Fruit fly (Drosophila melanogaster): ENCODE data around the gene Tmtc1.

The Tmtc1 gene

DNA sequence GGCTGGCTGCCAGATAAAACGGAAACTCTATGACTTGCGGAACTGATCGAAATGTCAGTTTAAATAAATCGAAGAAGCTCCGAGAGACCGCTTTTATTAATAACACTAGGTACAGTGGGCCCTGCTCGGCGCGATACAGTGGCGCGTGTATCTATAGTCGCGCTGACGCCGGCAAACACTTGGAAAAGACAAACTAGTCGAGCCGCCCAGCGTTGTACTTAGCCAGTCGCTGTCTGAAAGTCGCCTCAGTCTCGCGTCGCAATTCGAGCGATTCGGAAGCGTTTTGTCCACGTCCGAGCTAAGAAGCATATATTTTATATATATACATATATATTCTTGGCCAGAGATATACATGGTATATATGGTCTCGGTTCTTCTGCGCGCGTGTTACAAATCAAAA is 52.3 kb downstream of the Tmtc1 start (continued):
- TF ChIP-seq CG4424 (GFP tag; optimal IDR thresholded peaks at IDR 0.05), result peak; percentile 24
- no peak for TF ChIP-seq CG12391 (tag; optimal IDR thresholded peaks at IDR 0.05)
- peak; percentile 46 for TF ChIP-seq NfI (GFP tag; optimal IDR thresholded peaks at IDR 0.05)
- TF ChIP-seq Dad (GFP tag; optimal IDR thresholded peaks at IDR 0.05), result no peak
- TF ChIP-seq ind (GFP tag; optimal IDR thresholded peaks at IDR 0.05), result peak; percentile 67
- TF ChIP-seq CG14014 (GFP tag; IDR thresholded peaks at IDR 0.05), result peak; percentile 42
- TF ChIP-seq Kr (GFP tag; optimal IDR thresholded peaks at IDR 0.05), result no peak
- no peak for TF ChIP-seq Lhr (GFP tag; optimal IDR thresholded peaks at IDR 0.05)
- TF ChIP-seq gfzf (GFP tag; optimal IDR thresholded peaks at IDR 0.05), result no peak
- peak; percentile 73 for TF ChIP-seq CG14441 (GFP tag; IDR thresholded peaks at IDR 0.05)
- TF ChIP-seq CG34376 (GFP tag; optimal IDR thresholded peaks at IDR 0.05), result peak; percentile 17
- TF ChIP-seq Elba2 (GFP tag; optimal IDR thresholded peaks at IDR 0.05), result no peak
- no peak for TF ChIP-seq tap (tag; optimal IDR thresholded peaks at IDR 0.05)
- TF ChIP-seq chinmo (GFP tag; IDR thresholded peaks at IDR 0.05; ENCODE audit: partially characterized antibody), result peak; percentile 65; the same call in 1 of the 4 replicates
- TF ChIP-seq Dbx (GFP tag; IDR thresholded peaks at IDR 0.05), result peak; percentile 62; the same call in 2 of the 3 replicates
- peak; percentile 44; the same call in 1 of the 2 replicates for TF ChIP-seq CG14667 (GFP tag; IDR thresholded peaks at IDR 0.05)
- TF ChIP-seq CG1603 (tag; optimal IDR thresholded peaks at IDR 0.05), result peak; percentile 6
- no peak for TF ChIP-seq ewg (GFP tag; optimal IDR thresholded peaks at IDR 0.05)
- peak; percentile 38; the same call in 1 of the 2 replicates for TF ChIP-seq ttk (GFP tag; IDR thresholded peaks at IDR 0.05)
- no peak for TF ChIP-seq CG7271 (tag; optimal IDR thresholded peaks at IDR 0.05)
- no peak for TF ChIP-seq YL-1 (GFP tag; optimal IDR thresholded peaks at IDR 0.05)
- peak; percentile 28 for TF ChIP-seq dmrt99B (tag; optimal IDR thresholded peaks at IDR 0.05)
- no peak for TF ChIP-seq CG6654 (GFP tag; optimal IDR thresholded peaks at IDR 0.05)
- no peak for TF ChIP-seq wek (GFP tag; optimal IDR thresholded peaks at IDR 0.05)
- TF ChIP-seq CTCF (GFP tag; optimal IDR thresholded peaks at IDR 0.05), result no peak
- TF ChIP-seq CG31441 (GFP tag; IDR thresholded peaks at IDR 0.05), result 0 out of 2 replicates have a peak, but pooled peaks have one; percentile 16
- TF ChIP-seq CG16813 (GFP tag; IDR thresholded peaks at IDR 0.05; ENCODE audit: partially characterized antibody), result no peak
- no peak for TF ChIP-seq tna (GFP tag; IDR thresholded peaks at IDR 0.05; ENCODE audit: partially characterized antibody)
- peak; percentile 43 for TF ChIP-seq CG17359 (tag; optimal IDR thresholded peaks at IDR 0.05)
- TF ChIP-seq CG8765 (GFP tag; IDR thresholded peaks at IDR 0.05), result 0 out of 2 replicates have a peak, but pooled peaks have one; percentile 28
- no peak; the same call in 1 of the 2 replicates for TF ChIP-seq chm (GFP tag; IDR thresholded peaks at IDR 0.05)
- TF ChIP-seq gsb (GFP tag; IDR thresholded peaks at IDR 0.05), result peak; percentile 72
- no peak for TF ChIP-seq Deaf1 (tag; optimal IDR thresholded peaks at IDR 0.05)
- peak; percentile 35; the same call in 1 of the 3 replicates for TF ChIP-seq ken (GFP tag; IDR thresholded peaks at IDR 0.05)
- no peak for TF ChIP-seq Fer2 (tag; optimal IDR thresholded peaks at IDR 0.05)
- peak; percentile 53; the same call in 1 of the 2 replicates for TF ChIP-seq sob (GFP tag; IDR thresholded peaks at IDR 0.05)
- TF ChIP-seq Gsc (GFP tag; IDR thresholded peaks at IDR 0.05), result no peak
- no peak for TF ChIP-seq twi (tag; optimal IDR thresholded peaks at IDR 0.05)
- TF ChIP-seq yki (optimal IDR thresholded peaks at IDR 0.05), result no peak
- TF ChIP-seq vnd (GFP tag; IDR thresholded peaks at IDR 0.05; ENCODE audit: partially characterized antibody), result no peak
- TF ChIP-seq Atf6 (GFP tag; IDR thresholded peaks at IDR 0.05), result no peak
- TF ChIP-seq CG31365 (tag; optimal IDR thresholded peaks at IDR 0.05), result no peak
- no peak for TF ChIP-seq bab2 (GFP tag; optimal IDR thresholded peaks at IDR 0.05)
- TF ChIP-seq CG16815 (GFP tag; optimal IDR thresholded peaks at IDR 0.05), result no peak
- TF ChIP-seq lilli (GFP tag; optimal IDR thresholded peaks at IDR 0.05), result peak; percentile 42
- TF ChIP-seq CG4360 (GFP tag; IDR thresholded peaks at IDR 0.05), result no peak
- peak; percentile 53 for TF ChIP-seq Jarid2 (GFP tag; optimal IDR thresholded peaks at IDR 0.05)
- TF ChIP-seq E2f1 (GFP tag; IDR thresholded peaks at IDR 0.05), result peak; percentile 54
- no peak for TF ChIP-seq Bteb2 (GFP tag; optimal IDR thresholded peaks at IDR 0.05)
- no peak for TF ChIP-seq aop (GFP tag; IDR thresholded peaks at IDR 0.05)
- no peak for TF ChIP-seq disco-r (GFP tag; optimal IDR thresholded peaks at IDR 0.05)
- TF ChIP-seq CG3407 (GFP tag; optimal IDR thresholded peaks at IDR 0.05), result no peak
